Worm (Caenorhabditis elegans): ENCODE data around the gene daf-1.

- TF ChIP-seq hlh-30 (tag; optimal IDR thresholded peaks at IDR 0.05; ENCODE audit: insufficient read depth), result no peak
- no peak for TF ChIP-seq sox-2 (GFP tag; IDR thresholded peaks at IDR 0.05)
- TF ChIP-seq rnt-1 (tag; optimal IDR thresholded peaks at IDR 0.05), result no peak
- TF ChIP-seq pros-1 (tag; optimal IDR thresholded peaks at IDR 0.05), result no peak
- TF ChIP-seq ama-1 (optimal IDR thresholded peaks at IDR 0.05), result no peak
- TF ChIP-seq elt-4 (tag; optimal IDR thresholded peaks at IDR 0.05), result no peak
Measured at ce11 chrIV:109307-109706, 22.9 kb upstream of the daf-1 start, which contains the start of gene B0545.4.
